Fruit fly (Drosophila melanogaster) whole organism, embryonic: ENCODE results near the gene Wwox.
A peak's percentile ranks its signal among the peaks of the same experiment; 100 is the strongest.

Source experiments
- Ada2b ChIP-seq: fragments of 200-800 bp; sonication (Bioruptor generic); IDR thresholded peaks from 2 replicates; pipeline ENCODE4 v1.3.6; 2022; ENCODE audit warnings: missing biosample characterization, missing genetic modification characterization
- Bdp1 ChIP-seq: fragments of 200-800 bp; sonication (Bioruptor generic); optimal IDR thresholded peaks from 3 replicates; lab custom pipeline; 2016; ENCODE audit warnings: missing biosample characterization, missing genetic modification characterization
- CG10147 ChIP-seq: fragments of 200-800 bp; sonication (Bioruptor generic); optimal IDR thresholded peaks from 2 replicates; lab custom pipeline; 2019; ENCODE audit warnings: missing biosample characterization, mild to moderate bottlenecking, missing genetic modification characterization, moderate library complexity
- CG1024 ChIP-seq: fragments of 200-800 bp; sonication (Bioruptor generic); IDR thresholded peaks from 2 replicates; pipeline ENCODE4 v1.3.6; 2022; ENCODE audit warnings: missing biosample characterization, missing genetic modification characterization
- CG10462 ChIP-seq: fragments of 200-800 bp; sonication (Bioruptor generic); optimal IDR thresholded peaks from 2 replicates; lab custom pipeline; 2016; ENCODE audit warnings: missing biosample characterization, missing genetic modification characterization
- CG12236 ChIP-seq: fragments of 200-800 bp; sonication (Bioruptor generic); optimal IDR thresholded peaks from 2 replicates; lab custom pipeline; 2016; ENCODE audit warnings: missing biosample characterization, missing genetic modification characterization
- CG12942 ChIP-seq: fragments of 200-800 bp; sonication (Bioruptor generic); optimal IDR thresholded peaks from 3 replicates; lab custom pipeline; 2016; ENCODE audit warnings: missing biosample characterization, missing genetic modification characterization
- CG15514 ChIP-seq: fragments of 200-800 bp; sonication (Bioruptor generic); optimal IDR thresholded peaks from 3 replicates; lab custom pipeline; 2017; ENCODE audit warnings: missing biosample characterization, missing genetic modification characterization, mild to moderate bottlenecking, moderate library complexity, missing genetic modification reagents
- CG15696 ChIP-seq: fragments of 200-800 bp; sonication (Bioruptor generic); optimal IDR thresholded peaks from 2 replicates; lab custom pipeline; 2019; ENCODE audit warnings: missing biosample characterization, mild to moderate bottlenecking, missing genetic modification characterization, moderate library complexity
- CG1603 ChIP-seq: fragments of 200-800 bp; sonication (Bioruptor generic); optimal IDR thresholded peaks from 2 replicates; lab custom pipeline; 2019; ENCODE audit warnings: missing biosample characterization, mild to moderate bottlenecking, missing genetic modification characterization, moderate library complexity
- CG16813 ChIP-seq: fragments of 200-800 bp; sonication (Bioruptor generic); IDR thresholded peaks from 3 replicates; pipeline ENCODE4 v1.3.6; 2022; ENCODE audit warnings: missing biosample characterization, missing genetic modification characterization; ENCODE audit not compliant: partially characterized antibody
- CG17328 ChIP-seq: fragments of 200-800 bp; sonication (Bioruptor generic); IDR thresholded peaks from 2 replicates; pipeline ENCODE4 v1.3.6; 2022; ENCODE audit warnings: missing biosample characterization, missing genetic modification characterization
- CG17568 ChIP-seq: fragments of 200-800 bp; sonication (Bioruptor generic); optimal IDR thresholded peaks from 2 replicates; lab custom pipeline; 2018; ENCODE audit warnings: missing biosample characterization, mild to moderate bottlenecking, missing genetic modification characterization, moderate library complexity
- CG18476 ChIP-seq: fragments of 200-800 bp; sonication (Bioruptor generic); optimal IDR thresholded peaks from 2 replicates; lab custom pipeline; 2016; ENCODE audit warnings: missing biosample characterization, mild to moderate bottlenecking, missing genetic modification characterization
- CG2116 ChIP-seq: fragments of 200-800 bp; sonication (Bioruptor generic); optimal IDR thresholded peaks from 3 replicates; lab custom pipeline; 2018; ENCODE audit warnings: missing biosample characterization, mild to moderate bottlenecking, missing genetic modification characterization
- CG2678 ChIP-seq: fragments of 200-800 bp; sonication (Bioruptor generic); optimal IDR thresholded peaks from 3 replicates; lab custom pipeline; 2019; ENCODE audit warnings: missing biosample characterization, mild to moderate bottlenecking, missing genetic modification characterization, moderate library complexity
- CG3065 ChIP-seq: fragments of 200-800 bp; sonication (Bioruptor generic); optimal IDR thresholded peaks from 2 replicates; lab custom pipeline; 2016; ENCODE audit warnings: missing biosample characterization, missing genetic modification characterization
- CG3407 ChIP-seq: fragments of 200-800 bp; sonication (Bioruptor generic); optimal IDR thresholded peaks from 2 replicates; lab custom pipeline; 2018; ENCODE audit warnings: missing biosample characterization, mild to moderate bottlenecking, missing genetic modification characterization
- CG8944 ChIP-seq: fragments of 200-800 bp; sonication (Bioruptor generic); optimal IDR thresholded peaks from 3 replicates; lab custom pipeline; 2016; ENCODE audit warnings: missing biosample characterization, missing genetic modification characterization
- CHES-1-like ChIP-seq: fragments of 200-800 bp; sonication (Bioruptor generic); optimal IDR thresholded peaks from 2 replicates; lab custom pipeline; 2016; ENCODE audit warnings: missing biosample characterization, missing genetic modification characterization
- Chrac-16 ChIP-seq: fragments of 200-800 bp; sonication (Bioruptor generic); optimal IDR thresholded peaks from 3 replicates; lab custom pipeline; 2016; ENCODE audit warnings: missing biosample characterization, missing genetic modification characterization
- E2f1 ChIP-seq: fragments of 200-800 bp; sonication (Bioruptor generic); IDR thresholded peaks from 2 replicates; pipeline ENCODE4 v1.3.6; 2022; ENCODE audit warnings: missing biosample characterization, missing genetic modification characterization
- E2f2 ChIP-seq: fragments of 200-800 bp; sonication (Bioruptor generic); IDR thresholded peaks from 2 replicates; pipeline ENCODE4 v1.3.6; 2022; ENCODE audit warnings: missing biosample characterization, missing genetic modification characterization
- Fer1 ChIP-seq: fragments of 200-800 bp; sonication (Bioruptor generic); optimal IDR thresholded peaks from 2 replicates; lab custom pipeline; 2017; ENCODE audit warnings: missing biosample characterization, mild to moderate bottlenecking, missing genetic modification characterization
- HLH54F ChIP-seq: fragments of 200-800 bp; sonication (Bioruptor generic); optimal IDR thresholded peaks from 3 replicates; lab custom pipeline; 2016; ENCODE audit warnings: missing biosample characterization, missing genetic modification characterization
- Hand ChIP-seq: fragments of 200-800 bp; sonication (Bioruptor generic); optimal IDR thresholded peaks from 2 replicates; lab custom pipeline; 2017; ENCODE audit warnings: mild to moderate bottlenecking, missing biosample characterization, missing genetic modification reagents, missing genetic modification characterization
- Hmr ChIP-seq: fragments of 200-800 bp; sonication (Bioruptor generic); optimal IDR thresholded peaks from 3 replicates; lab custom pipeline; 2017; ENCODE audit warnings: mild to moderate bottlenecking, missing biosample characterization, missing genetic modification reagents, missing genetic modification characterization
- Jarid2 ChIP-seq: fragments of 200-800 bp; sonication (Bioruptor generic); optimal IDR thresholded peaks from 3 replicates; lab custom pipeline; 2017; ENCODE audit warnings: mild to moderate bottlenecking, missing biosample characterization, missing genetic modification reagents, missing genetic modification characterization
- Mes4 ChIP-seq: fragments of 200-800 bp; sonication (Bioruptor generic); optimal IDR thresholded peaks from 2 replicates; lab custom pipeline; 2016; ENCODE audit warnings: missing biosample characterization, missing genetic modification characterization
- Mrtf ChIP-seq: fragments of 200-800 bp; sonication (Bioruptor generic); IDR thresholded peaks from 3 replicates; pipeline ENCODE4 v1.3.6; 2022; ENCODE audit warnings: missing biosample characterization, missing genetic modification characterization
- bsh ChIP-seq, 2 experiments: fragments of 200-800 bp; sonication (Bioruptor generic); optimal IDR thresholded peaks; 2 replicates each; lab custom pipeline; 2017 to 2018; ENCODE audit warnings: mild to moderate bottlenecking in 2 of 2, missing biosample characterization in 2 of 2, missing genetic modification characterization in 2 of 2, moderate library complexity in 1 of 2
- cg ChIP-seq: fragments of 200-800 bp; sonication (Bioruptor generic); optimal IDR thresholded peaks from 3 replicates; lab custom pipeline; 2019; ENCODE audit warnings: missing biosample characterization, mild to moderate bottlenecking, missing genetic modification characterization, moderate library complexity
- chinmo ChIP-seq: fragments of 200-800 bp; sonication (Bioruptor generic); IDR thresholded peaks from 4 replicates; pipeline ENCODE4 v1.3.6; 2022; ENCODE audit warnings: missing biosample characterization, missing genetic modification characterization; ENCODE audit not compliant: partially characterized antibody
- dmrt99B ChIP-seq: fragments of 200-800 bp; sonication (Bioruptor generic); optimal IDR thresholded peaks from 2 replicates; lab custom pipeline; 2018; ENCODE audit warnings: missing biosample characterization, mild to moderate bottlenecking, missing genetic modification characterization, moderate library complexity
- eyg ChIP-seq: fragments of 200-800 bp; sonication (Bioruptor generic); optimal IDR thresholded peaks from 3 replicates; lab custom pipeline; 2016; ENCODE audit warnings: missing biosample characterization, missing genetic modification characterization
- fd102C ChIP-seq: fragments of 200-800 bp; sonication (Bioruptor generic); optimal IDR thresholded peaks from 2 replicates; lab custom pipeline; 2018; ENCODE audit warnings: missing biosample characterization, mild to moderate bottlenecking, missing genetic modification characterization, moderate library complexity
- fd96Cb ChIP-seq: fragments of 200-800 bp; sonication (Bioruptor generic); optimal IDR thresholded peaks from 2 replicates; lab custom pipeline; 2018; ENCODE audit warnings: missing biosample characterization, mild to moderate bottlenecking, missing genetic modification characterization, moderate library complexity
- ftz-f1 ChIP-seq: fragments of 200-800 bp; sonication (Bioruptor generic); optimal IDR thresholded peaks from 2 replicates; lab custom pipeline; 2016; ENCODE audit warnings: missing biosample characterization, missing genetic modification characterization
- gce ChIP-seq: fragments of 200-800 bp; sonication (Bioruptor generic); IDR thresholded peaks from 3 replicates; pipeline ENCODE4 v1.3.6; 2022; ENCODE audit warnings: missing biosample characterization, missing genetic modification characterization
- ken ChIP-seq: fragments of 200-800 bp; sonication (Bioruptor generic); IDR thresholded peaks from 3 replicates; pipeline ENCODE4 v1.3.6; 2022; ENCODE audit warnings: missing biosample characterization, missing genetic modification characterization
- klu ChIP-seq: fragments of 200-800 bp; sonication (Bioruptor generic); IDR thresholded peaks from 2 replicates; pipeline ENCODE4 v1.3.6; 2022; ENCODE audit warnings: missing biosample characterization, missing genetic modification characterization
- lmd ChIP-seq: fragments of 200-800 bp; sonication (Bioruptor generic); IDR thresholded peaks from 2 replicates; pipeline ENCODE4 v1.3.6; 2022; ENCODE audit warnings: missing biosample characterization, missing genetic modification characterization
- lov ChIP-seq, 2 experiments: fragments of 200-800 bp in 1 of 2; fragments of >200 bp in 1 of 2; sonication (Bioruptor generic) in 1 of 2; IDR thresholded peaks in 1 of 2; optimal IDR thresholded peaks in 1 of 2; 2 replicates in 1 of 2; 3 replicates in 1 of 2; pipeline versions ENCODE4 v1.3.6 to Lab custom; 2017 to 2022; ENCODE audit warnings: missing biosample characterization in 1 of 2, missing genetic modification characterization in 1 of 2
- oc ChIP-seq: fragments of 200-800 bp; sonication (Bioruptor generic); optimal IDR thresholded peaks from 2 replicates; lab custom pipeline; 2018; ENCODE audit warnings: missing biosample characterization, mild to moderate bottlenecking, missing genetic modification characterization, moderate library complexity
- row ChIP-seq: fragments of 200-800 bp; sonication (Bioruptor generic); IDR thresholded peaks from 3 replicates; pipeline ENCODE4 v1.3.6; 2022; ENCODE audit warnings: missing biosample characterization, missing genetic modification characterization
- sob ChIP-seq: fragments of 200-800 bp; sonication (Bioruptor generic); IDR thresholded peaks from 2 replicates; pipeline ENCODE4 v1.3.6; 2022; ENCODE audit warnings: missing biosample characterization, missing genetic modification characterization
- stwl ChIP-seq: fragments of 200-800 bp; sonication (Bioruptor generic); optimal IDR thresholded peaks from 3 replicates; lab custom pipeline; 2018; ENCODE audit warnings: missing biosample characterization, mild to moderate bottlenecking, missing genetic modification characterization, moderate library complexity
- tin ChIP-seq: fragments of 200-800 bp; sonication (Bioruptor generic); optimal IDR thresholded peaks from 3 replicates; lab custom pipeline; 2016; ENCODE audit warnings: missing biosample characterization, missing genetic modification characterization
- wor ChIP-seq: fragments of 200-800 bp; sonication (Bioruptor generic); IDR thresholded peaks from 2 replicates; pipeline ENCODE4 v1.3.6; 2022; ENCODE audit warnings: missing biosample characterization, missing genetic modification characterization
- zfh2 ChIP-seq: fragments of 200-800 bp; sonication (Bioruptor generic); optimal IDR thresholded peaks from 2 replicates; lab custom pipeline; 2016; ENCODE audit warnings: missing biosample characterization, missing genetic modification characterization

The Wwox gene

dm6 chr2L:7998655-7999054 is 5.4 kb downstream of the Wwox start, which contains the start of gene Sirup (continued):
- TF ChIP-seq CG3065 (no peak), row (GFP tag; lab: Robert Waterston, UW) (peak; percentile 25; the same call in 2 of the 3 replicates), lmd (GFP tag; lab: Robert Waterston, UW) (no peak), CG1603 (tag; lab: Kevin White, UChicago) (peak; percentile 60), gce (no peak), dmrt99B (tag; lab: Kevin White, UChicago) (no peak), CG2116 (GFP tag; lab: Kevin White, UChicago) (peak; percentile 47), CG17328 (GFP tag; lab: Robert Waterston, UW) (peak; percentile 35; the same call in 1 of the 2 replicates), CG15696 (no peak), cg (GFP tag; lab: Kevin White, UChicago) (no peak), wor (GFP tag; lab: Robert Waterston, UW) (no peak), CG3407 (GFP tag; lab: Kevin White, UChicago) (no peak), Mrtf (no peak), ftz-f1 (GFP tag; lab: Kevin White, UChicago) (peak; percentile 2), CG10147 (GFP tag; lab: Kevin White, UChicago) (no peak), chinmo (peak; percentile 49; the same call in 1 of the 4 replicates), fd96Cb (tag; lab: Kevin White, UChicago) (no peak), CG12942 (GFP tag; lab: Kevin White, UChicago) (no peak), tin (GFP tag; lab: Kevin White, UChicago) (no peak), bsh (GFP tag; optimal IDR thresholded peaks at IDR 0.05; lab: Kevin White, UChicago) (no peak), fd102C (GFP tag; lab: Kevin White, UChicago) (no peak), CG16813 (GFP tag; lab: Robert Waterston, UW) (peak; percentile 19; the same call in 1 of the 3 replicates), E2f2 (GFP tag; lab: Robert Waterston, UW) (peak; percentile 94), stwl (peak; percentile 63), Ada2b (GFP tag; lab: Robert Waterston, UW) (no peak), CG15514 (GFP tag; lab: Kevin White, UChicago) (peak; percentile 80), zfh2 (GFP tag; lab: Kevin White, UChicago) (no peak), CHES-1-like (peak; percentile 7), E2f1 (GFP tag; lab: Robert Waterston, UW) (peak; percentile 29; the same call in 1 of the 2 replicates), oc (tag; lab: Kevin White, UChicago) (no peak), Hand (no peak), Fer1 (peak; percentile 9), CG12236 (GFP tag; lab: Kevin White, UChicago) (no peak), Mes4 (no peak), CG2678 (no peak), ken (no peak; the same call in 2 of the 3 replicates), CG1024 (GFP tag; lab: Robert Waterston, UW) (0 out of 2 replicates have a peak, but pooled peaks have one; percentile 9), HLH54F (GFP tag; lab: Kevin White, UChicago) (no peak), CG10462 (GFP tag; lab: Kevin White, UChicago) (no peak), lov (optimal IDR thresholded peaks at IDR 0.05; lab: Kevin White, UChicago) (no peak), lov (GFP tag; IDR thresholded peaks at IDR 0.05; lab: Robert Waterston, UW) (no peak), CG18476 (no peak), eyg (GFP tag; lab: Kevin White, UChicago) (no peak), Chrac-16 (GFP tag; lab: Kevin White, UChicago) (no peak), klu (GFP tag; lab: Robert Waterston, UW) (no peak), Hmr (peak; percentile 56), sob (GFP tag; lab: Robert Waterston, UW) (peak; percentile 68), Jarid2 (GFP tag; lab: Kevin White, UChicago) (no peak), Bdp1 (no peak), CG8944 (GFP tag; lab: Kevin White, UChicago) (no peak), CG17568 (GFP tag; lab: Kevin White, UChicago) (no peak)
